Worm (Caenorhabditis elegans) whole organism, midembryonic: Measurements from ENCODE around the gene C50B8.6.

Experiments
- T22C8.4 ChIP-seq: fragments of 200-800 bp; sonication (Bioruptor generic); IDR thresholded peaks from 2 replicates; pipeline ENCODE4 v1.3.6; 2022; ENCODE audit warnings: missing genetic modification characterization, missing compliant biosample characterization
- cog-1 ChIP-seq: sonication (generic microtip); optimal IDR thresholded peaks from 2 replicates; lab custom pipeline; 2016; ENCODE audit warnings: missing genetic modification characterization, missing compliant biosample characterization
- flt-1 ChIP-seq: fragments of 200-800 bp; sonication (Bioruptor generic); IDR thresholded peaks from 2 replicates; pipeline ENCODE4 v1.3.6; 2022; ENCODE audit warnings: missing genetic modification characterization, missing compliant biosample characterization
- klf-2 ChIP-seq: fragments of 200-800 bp; sonication (Bioruptor generic); conservative IDR thresholded peaks from 2 replicates; pipeline ENCODE4 v1.3.6; 2022; ENCODE audit warnings: missing genetic modification reagents, missing genetic modification characterization, missing compliant biosample characterization
- med-1 ChIP-seq: sonication (generic microtip); optimal IDR thresholded peaks from 2 replicates; lab custom pipeline; 2017; ENCODE audit warnings: missing genetic modification characterization, mild to moderate bottlenecking, missing compliant biosample characterization, antibody characterized with exemption, missing genetic modification reagents; ENCODE audit not compliant: insufficient read depth
- ref-1 ChIP-seq: fragments of 200-800 bp; sonication (Bioruptor generic); conservative IDR thresholded peaks from 2 replicates; pipeline ENCODE4 v1.3.6; 2022; ENCODE audit warnings: missing genetic modification reagents, missing genetic modification characterization, missing compliant biosample characterization
- tab-1 ChIP-seq: fragments of 200-800 bp; sonication (Bioruptor generic); IDR thresholded peaks from 2 replicates; pipeline ENCODE4 v1.3.6; 2022; ENCODE audit warnings: missing genetic modification characterization, missing compliant biosample characterization
- ztf-23 ChIP-seq: fragments of 200-800 bp; sonication (Bioruptor generic); IDR thresholded peaks from 2 replicates; pipeline ENCODE4 v1.3.6; 2022; ENCODE audit warnings: missing genetic modification reagents, missing genetic modification characterization, missing compliant biosample characterization
- ztf-29 ChIP-seq: fragments of 200-800 bp; sonication (Bioruptor generic); IDR thresholded peaks from 2 replicates; pipeline ENCODE4 v1.3.6; 2022; ENCODE audit warnings: missing genetic modification reagents, missing genetic modification characterization, missing compliant biosample characterization

The C50B8.6 gene

DNA sequence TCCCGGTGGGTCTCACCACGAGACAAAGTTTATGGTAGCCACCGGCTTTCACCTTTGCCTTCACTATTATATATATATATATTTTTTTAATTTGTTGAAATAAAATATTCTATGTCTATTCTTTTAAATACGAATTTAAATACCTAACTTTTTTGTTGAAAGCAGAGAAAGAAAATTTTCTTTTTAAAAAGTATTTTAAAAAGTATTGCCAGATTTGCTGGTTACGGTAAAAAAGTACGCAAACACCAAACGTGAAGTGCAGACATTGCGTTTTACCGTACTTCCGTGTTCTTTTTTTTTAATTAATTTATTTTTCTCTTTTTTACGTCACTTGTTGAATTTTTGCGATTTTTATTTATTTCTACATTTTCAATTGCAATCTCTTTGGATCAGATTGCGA is 18.8 kb upstream of the C50B8.6 start, which contains the start of gene C56A3.8:
TSS of gene C56A3.8 (plus strand) at position 301 of the 400 bp plus-strand sequence.
- TF ChIP-seq ref-1 = no peak
- TF ChIP-seq klf-2 (GFP tag; lab: Robert Waterston, UW) = no peak
- TF ChIP-seq med-1 = no peak
- TF ChIP-seq T22C8.4 (GFP tag; lab: Robert Waterston, UW) = no peak

DNA sequence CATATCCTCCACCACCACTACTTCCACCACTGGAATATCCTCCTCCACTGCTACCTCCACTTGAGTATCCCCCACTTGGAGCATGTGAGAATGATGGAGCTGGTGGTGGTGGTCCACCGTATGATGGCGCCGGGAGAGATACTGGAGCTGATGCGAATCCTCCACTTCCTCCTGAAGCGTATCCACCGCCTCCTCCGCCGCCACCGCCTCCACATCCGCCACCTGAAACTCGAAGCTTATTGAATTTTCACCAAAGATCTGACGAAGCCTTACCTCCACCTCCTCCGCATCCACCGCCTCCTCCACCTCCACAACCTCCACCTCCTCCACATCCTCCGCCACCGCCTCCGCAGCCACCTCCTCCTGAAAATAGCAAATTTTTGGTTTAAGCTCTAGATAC is 16.0 kb upstream of the C50B8.6 start:
- TF ChIP-seq klf-2 (GFP tag; lab: Robert Waterston, UW) = no peak
- TF ChIP-seq med-1 = no peak
- no peak for TF ChIP-seq flt-1 (GFP tag; lab: Robert Waterston, UW)
- TF ChIP-seq ztf-23 (GFP tag; lab: Robert Waterston, UW) = no peak
- no peak for TF ChIP-seq ztf-29 (GFP tag; lab: Robert Waterston, UW)
- no peak for TF ChIP-seq ref-1
- no peak for TF ChIP-seq T22C8.4 (GFP tag; lab: Robert Waterston, UW)
- TF ChIP-seq cog-1 (tag; lab: Kevin White, UChicago) = no peak
- no peak for TF ChIP-seq tab-1 (GFP tag; lab: Robert Waterston, UW)

- TF ChIP-seq ztf-23 (GFP tag; lab: Robert Waterston, UW) (no peak), cog-1 (tag; lab: Kevin White, UChicago) (no peak), T22C8.4 (GFP tag; lab: Robert Waterston, UW) (no peak), ref-1 (no peak), tab-1 (GFP tag; lab: Robert Waterston, UW) (no peak), flt-1 (GFP tag; lab: Robert Waterston, UW) (no peak), med-1 (no peak), klf-2 (GFP tag; lab: Robert Waterston, UW) (no peak), ztf-29 (GFP tag; lab: Robert Waterston, UW) (no peak)
These were observed 14.9 kb upstream of the C50B8.6 start, which contains the start of gene grl-17 for ce11 chrV:13563841-13564240. TSS of gene grl-17 (minus strand) at chrV:13563941.

ce11 chrV:13565197-13565596 is 13.6 kb upstream of the C50B8.6 start:
- TF ChIP-seq T22C8.4 (GFP tag; lab: Robert Waterston, UW) (0 out of 2 replicates have a peak, but pooled peaks have one; percentile 9), ztf-23 (GFP tag; lab: Robert Waterston, UW) (no peak), ref-1 (no peak)

DNA sequence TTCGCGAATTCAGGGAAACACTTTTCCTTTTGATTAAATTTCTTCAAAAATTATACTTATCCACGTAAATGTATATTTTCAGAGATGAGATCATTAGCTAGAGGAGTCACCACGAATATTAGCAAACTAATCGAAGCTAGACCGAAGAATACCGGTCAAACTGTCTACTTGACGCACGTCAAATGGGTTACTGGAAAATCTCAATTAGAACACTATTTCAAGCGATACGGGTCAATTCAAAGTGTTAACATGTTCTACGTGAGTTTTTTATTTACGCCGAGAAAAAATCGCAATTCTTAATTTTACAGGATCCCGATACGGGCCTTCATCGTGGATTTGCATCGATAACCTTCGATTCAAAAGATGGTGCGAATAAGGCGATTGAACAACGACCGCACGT is 13.0 kb upstream of the C50B8.6 start, which contains the start of gene slrp-1:
TSS of gene slrp-1 (plus strand) at position 83 of the 400 bp plus-strand sequence.
- TF ChIP-seq ref-1 = no peak
- TF ChIP-seq flt-1 (GFP tag; lab: Robert Waterston, UW) = no peak
- TF ChIP-seq cog-1 (tag; lab: Kevin White, UChicago) = no peak

- TF ChIP-seq ztf-23 (GFP tag; lab: Robert Waterston, UW) (no peak), med-1 (no peak), flt-1 (GFP tag; lab: Robert Waterston, UW) (no peak), ref-1 (no peak), T22C8.4 (GFP tag; lab: Robert Waterston, UW) (no peak), cog-1 (tag; lab: Kevin White, UChicago) (no peak), klf-2 (GFP tag; lab: Robert Waterston, UW) (no peak), tab-1 (GFP tag; lab: Robert Waterston, UW) (no peak), ztf-29 (GFP tag; lab: Robert Waterston, UW) (no peak)
These were observed 11.8 kb upstream of the C50B8.6 start for ce11 chrV:13566967-13567366.

DNA sequence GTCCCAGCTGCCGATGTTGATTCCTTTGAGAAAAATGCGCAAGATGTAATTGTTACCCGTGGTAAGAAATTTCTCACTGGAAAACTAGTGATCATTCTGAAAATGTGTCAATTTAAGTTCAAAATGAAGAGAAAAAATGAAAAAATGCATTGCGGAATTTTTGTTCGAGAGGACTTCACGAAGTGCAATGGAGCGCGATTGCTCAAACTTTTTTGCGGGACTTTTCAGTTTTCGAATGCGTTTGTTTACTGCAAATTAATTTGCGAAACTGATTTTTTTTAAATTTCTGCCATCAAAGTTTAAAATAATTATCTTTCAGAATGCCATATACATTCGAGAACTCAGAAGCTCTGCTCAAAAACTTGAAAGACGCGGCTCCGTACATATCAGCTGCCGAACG is 10.2 kb upstream of the C50B8.6 start, which contains the start of the genes nuaf-1 and bir-2:
TSS of gene nuaf-1 (minus strand) at position 98 of the 400 bp plus-strand sequence.
TSS of gene bir-2 (plus strand) at position 318 of the 400 bp plus-strand sequence.
- no peak for TF ChIP-seq ztf-29 (GFP tag; lab: Robert Waterston, UW)
- TF ChIP-seq ztf-23 (GFP tag; lab: Robert Waterston, UW) = no peak
- no peak for TF ChIP-seq klf-2 (GFP tag; lab: Robert Waterston, UW)
- TF ChIP-seq flt-1 (GFP tag; lab: Robert Waterston, UW) = no peak
- no peak for TF ChIP-seq ref-1
- TF ChIP-seq tab-1 (GFP tag; lab: Robert Waterston, UW) = no peak
- TF ChIP-seq med-1 = no peak
- TF ChIP-seq cog-1 (tag; lab: Kevin White, UChicago) = no peak
- TF ChIP-seq T22C8.4 (GFP tag; lab: Robert Waterston, UW) = no peak

DNA sequence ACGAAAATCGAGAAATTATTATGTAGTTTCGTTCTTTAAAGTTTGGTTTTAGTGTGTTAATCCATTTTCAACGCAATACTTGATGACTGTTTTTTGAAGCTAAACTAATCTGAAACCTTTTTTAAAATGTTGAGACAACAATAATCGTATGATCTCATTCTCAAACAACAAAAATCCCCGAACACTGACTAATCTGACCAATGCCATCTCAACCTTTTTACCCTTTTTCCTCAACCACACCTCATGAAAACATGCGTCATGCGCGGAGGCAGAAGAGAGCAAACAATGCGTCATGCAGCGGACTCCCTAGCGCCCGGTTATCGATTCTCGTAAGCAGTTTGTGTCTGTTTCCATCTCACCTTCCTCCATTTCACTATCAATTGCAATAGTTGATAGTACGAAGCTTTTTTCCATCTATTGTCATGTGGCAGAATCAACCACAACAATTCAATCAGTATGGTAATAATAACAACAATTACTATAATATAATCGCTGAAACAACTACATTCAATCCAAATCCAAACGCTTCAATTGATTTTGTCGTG is 7.0 kb upstream of the C50B8.6 start, which contains the start of gene C50B8.4:
TSS of gene C50B8.4 (plus strand) at position 299 of the 545 bp plus-strand sequence.
- TF ChIP-seq med-1 (no peak), ztf-23 (GFP tag; lab: Robert Waterston, UW) (no peak), T22C8.4 (GFP tag; lab: Robert Waterston, UW) (no peak), tab-1 (GFP tag; lab: Robert Waterston, UW) (no peak), ref-1 (no peak)

DNA sequence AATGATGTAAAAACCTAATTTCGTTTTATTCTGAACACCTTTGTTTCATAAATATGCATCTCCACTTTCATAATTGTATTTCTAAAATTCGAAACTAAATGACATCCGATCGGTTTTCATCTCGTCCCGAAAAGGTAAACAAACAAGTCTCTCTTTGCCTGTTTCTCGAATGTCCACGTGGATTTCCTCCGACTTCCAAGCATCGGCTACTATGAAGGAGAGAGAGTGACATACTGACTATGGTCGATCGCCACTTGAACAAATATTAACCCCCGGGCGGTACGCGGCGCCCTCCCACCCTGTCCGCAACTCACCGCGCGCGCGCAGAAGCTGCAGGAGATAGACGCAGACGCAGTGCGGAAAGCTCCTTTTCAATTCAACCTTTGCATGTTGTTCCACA is 2.9 kb upstream of the C50B8.6 start:
- no peak for TF ChIP-seq tab-1 (GFP tag; lab: Robert Waterston, UW)
- peak; percentile 43; the same call in 1 of the 2 replicates for TF ChIP-seq ztf-23 (GFP tag; lab: Robert Waterston, UW)

- TF ChIP-seq cog-1 (tag; lab: Kevin White, UChicago) (no peak), flt-1 (GFP tag; lab: Robert Waterston, UW) (no peak), T22C8.4 (GFP tag; lab: Robert Waterston, UW) (no peak), klf-2 (GFP tag; lab: Robert Waterston, UW) (no peak), med-1 (no peak), ref-1 (no peak), ztf-29 (GFP tag; lab: Robert Waterston, UW) (no peak), tab-1 (GFP tag; lab: Robert Waterston, UW) (no peak), ztf-23 (GFP tag; lab: Robert Waterston, UW) (no peak)
These were observed 1.9 kb upstream of the C50B8.6 start for ce11 chrV:13576828-13577227.
